Worm (Caenorhabditis elegans) whole organism, L3 larva: Measurements from ENCODE around the gene C07E3.8.

Source experiments
- R02D3.7 ChIP-seq: fragments of 150-350 bp; optimal IDR thresholded peaks from 2 replicates; lab custom pipeline; 2014; ENCODE audit warnings: missing biosample characterization, missing genetic modification characterization
- ceh-9 ChIP-seq: sonication (generic microtip); optimal IDR thresholded peaks from 2 replicates; lab custom pipeline; 2018; ENCODE audit warnings: missing biosample characterization, missing genetic modification characterization
- elt-1 ChIP-seq: fragments of 150-350 bp; optimal IDR thresholded peaks from 2 replicates; lab custom pipeline; 2014; ENCODE audit warnings: missing biosample characterization, missing genetic modification characterization
- elt-3 ChIP-seq, 3 experiments: fragments of 150-350 bp in 1 of 3; sonication (generic microtip) in 2 of 3; optimal IDR thresholded peaks; 2 replicates in 2 of 3; 4 replicates in 1 of 3; lab custom pipeline; 2014 to 2017; ENCODE audit warnings: missing biosample characterization in 3 of 3, missing genetic modification characterization in 3 of 3
- fos-1 ChIP-seq: fragments of 150-350 bp; optimal IDR thresholded peaks from 2 replicates; lab custom pipeline; 2014; ENCODE audit warnings: missing biosample characterization, missing genetic modification characterization
- nhr-237 ChIP-seq: fragments of 150-350 bp; optimal IDR thresholded peaks from 2 replicates; lab custom pipeline; 2014; ENCODE audit warnings: missing biosample characterization, missing genetic modification characterization
- nhr-76 ChIP-seq: fragments of 150-350 bp; sonication (generic microtip); optimal IDR thresholded peaks from 5 replicates; lab custom pipeline; 2014; ENCODE audit warnings: missing biosample characterization, missing genetic modification characterization
- pha-4 ChIP-seq: fragments of 150-350 bp; optimal IDR thresholded peaks from 2 replicates; lab custom pipeline; 2014; ENCODE audit warnings: missing biosample characterization, missing genetic modification reagents, missing genetic modification characterization
- skn-1 ChIP-seq: fragments of 150-350 bp; optimal IDR thresholded peaks from 2 replicates; lab custom pipeline; 2014; ENCODE audit warnings: missing biosample characterization, missing genetic modification characterization
- unc-62 ChIP-seq: fragments of 150-350 bp; sonication (generic microtip); optimal IDR thresholded peaks from 4 replicates; lab custom pipeline; 2014; ENCODE audit warnings: missing biosample characterization, missing genetic modification reagents, missing genetic modification characterization
- ztf-11 ChIP-seq: fragments of 150-350 bp; optimal IDR thresholded peaks from 2 replicates; lab custom pipeline; 2014; ENCODE audit warnings: missing biosample characterization, missing genetic modification characterization

DNA sequence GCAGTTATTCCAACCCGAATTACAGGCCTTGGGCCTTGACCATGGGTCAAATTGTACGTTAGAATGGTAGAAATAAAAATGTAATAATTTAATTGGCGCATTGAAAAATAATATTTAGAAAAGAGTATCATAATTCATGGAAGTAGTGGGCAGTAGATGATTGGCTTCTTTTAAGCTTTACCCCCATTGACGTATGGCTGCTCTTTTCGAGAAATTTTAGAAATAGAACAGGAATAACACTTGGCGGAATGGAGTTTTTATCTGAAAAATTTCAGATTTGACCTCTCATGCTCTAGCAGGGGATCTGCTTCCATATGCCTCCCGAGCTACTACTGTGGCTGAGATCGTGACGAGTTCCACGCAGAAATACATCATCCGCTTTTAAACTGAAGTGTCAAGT, 43.3 kb upstream of the C07E3.8 start, which contains the start of gene gcy-4:
- TF ChIP-seq skn-1 (tag; lab: Kevin White, UChicago) (no peak), nhr-76 (tag; lab: Kevin White, UChicago) (no peak), unc-62 (no peak), nhr-237 (tag; lab: Kevin White, UChicago) (no peak), elt-1 (tag; lab: Kevin White, UChicago) (no peak), R02D3.7 (tag; lab: Kevin White, UChicago) (no peak), pha-4 (no peak), fos-1 (no peak), elt-3 (tag; optimal IDR thresholded peaks at IDR 0.05; lab: Kevin White, UChicago) (no peak), ceh-9 (tag; lab: Kevin White, UChicago) (no peak), ztf-11 (no peak)
